Worm (Caenorhabditis elegans) whole organism, mixed stage, embryonic: ENCODE results near the gene F13H10.5.

Experiments
- M03D4.4 ChIP-seq: sonication (generic microtip); optimal IDR thresholded peaks from 2 replicates; lab custom pipeline; 2017; ENCODE audit warnings: mild to moderate bottlenecking, missing genetic modification characterization, missing compliant biosample characterization
- bed-3 ChIP-seq: fragments of 200-800 bp; sonication (Bioruptor generic); optimal IDR thresholded peaks from 3 replicates; lab custom pipeline; 2018; ENCODE audit warnings: mild to moderate bottlenecking, missing genetic modification characterization, moderate library complexity, missing compliant biosample characterization
- ceh-39 ChIP-seq: fragments of 150-350 bp; optimal IDR thresholded peaks from 2 replicates; lab custom pipeline; 2014; ENCODE audit warnings: missing biosample characterization, missing genetic modification characterization
- ceh-43 ChIP-seq: fragments of 200-800 bp; sonication (Bioruptor generic); optimal IDR thresholded peaks from 2 replicates; lab custom pipeline; 2018; ENCODE audit warnings: mild to moderate bottlenecking, missing genetic modification characterization, moderate library complexity, missing compliant biosample characterization
- ceh-83 ChIP-seq: fragments of 200-800 bp; sonication (Bioruptor generic); optimal IDR thresholded peaks from 2 replicates; lab custom pipeline; 2018; ENCODE audit warnings: mild to moderate bottlenecking, missing genetic modification characterization, missing compliant biosample characterization
- ces-1 ChIP-seq: fragments of 150-350 bp; optimal IDR thresholded peaks from 2 replicates; lab custom pipeline; 2014; ENCODE audit warnings: missing biosample characterization, missing genetic modification reagents, missing genetic modification characterization
- cnd-1 ChIP-seq: fragments of 200-800 bp; sonication (Bioruptor generic); optimal IDR thresholded peaks from 2 replicates; lab custom pipeline; 2018; ENCODE audit warnings: mild to moderate bottlenecking, missing genetic modification characterization, missing compliant biosample characterization
- drap-1 ChIP-seq: fragments of 200-800 bp; sonication (Bioruptor generic); optimal IDR thresholded peaks from 3 replicates; lab custom pipeline; 2018; ENCODE audit warnings: mild to moderate bottlenecking, missing genetic modification characterization, missing compliant biosample characterization
- elt-1 ChIP-seq: sonication (generic microtip); optimal IDR thresholded peaks from 2 replicates; lab custom pipeline; 2017; ENCODE audit warnings: missing genetic modification characterization, mild to moderate bottlenecking, missing compliant biosample characterization, antibody characterized with exemption, moderate library complexity, borderline replicate concordance; ENCODE audit not compliant: insufficient read depth
- elt-3 ChIP-seq: fragments of 150-350 bp; optimal IDR thresholded peaks from 2 replicates; lab custom pipeline; 2014; ENCODE audit warnings: missing biosample characterization, missing genetic modification characterization
- flh-1 ChIP-seq: fragments of 200-800 bp; sonication (Bioruptor generic); optimal IDR thresholded peaks from 2 replicates; lab custom pipeline; 2018; ENCODE audit warnings: mild to moderate bottlenecking, missing genetic modification characterization, moderate library complexity, missing compliant biosample characterization
- ham-2 ChIP-seq: fragments of 200-800 bp; sonication (Bioruptor generic); optimal IDR thresholded peaks from 2 replicates; lab custom pipeline; 2018; ENCODE audit warnings: mild to moderate bottlenecking, missing genetic modification characterization, missing compliant biosample characterization
- hlh-1 ChIP-seq: fragments of 150-350 bp; optimal IDR thresholded peaks from 2 replicates; lab custom pipeline; 2014; ENCODE audit warnings: missing biosample characterization, missing genetic modification reagents, missing genetic modification characterization
- lin-13 ChIP-seq: fragments of 150-350 bp; optimal IDR thresholded peaks from 2 replicates; lab custom pipeline; 2014; ENCODE audit warnings: missing biosample characterization, missing genetic modification characterization
- lin-32 ChIP-seq: fragments of 200-800 bp; sonication (Bioruptor generic); optimal IDR thresholded peaks from 2 replicates; lab custom pipeline; 2018; ENCODE audit warnings: mild to moderate bottlenecking, missing genetic modification characterization, missing compliant biosample characterization
- lsy-2 ChIP-seq: fragments of 150-350 bp; optimal IDR thresholded peaks from 2 replicates; lab custom pipeline; 2014; ENCODE audit warnings: missing biosample characterization, missing genetic modification characterization
- mab-5 ChIP-seq: fragments of 150-350 bp; optimal IDR thresholded peaks from 2 replicates; lab custom pipeline; 2014; ENCODE audit warnings: missing biosample characterization, missing genetic modification characterization
- mep-1 ChIP-seq: fragments of 150-350 bp; optimal IDR thresholded peaks from 2 replicates; lab custom pipeline; 2017; ENCODE audit warnings: missing biosample characterization, missing genetic modification reagents, missing genetic modification characterization, inconsistent platforms
- mls-2 ChIP-seq: sonication (generic microtip); optimal IDR thresholded peaks from 2 replicates; lab custom pipeline; 2016; ENCODE audit warnings: mild to moderate bottlenecking, missing genetic modification characterization, moderate library complexity, missing compliant biosample characterization
- nhr-12 ChIP-seq: fragments of 150-350 bp; optimal IDR thresholded peaks from 2 replicates; lab custom pipeline; 2014; ENCODE audit warnings: missing biosample characterization, missing genetic modification characterization
- nhr-28 ChIP-seq: fragments of 150-350 bp; optimal IDR thresholded peaks from 2 replicates; lab custom pipeline; 2014; ENCODE audit warnings: missing biosample characterization, missing genetic modification characterization
- nhr-76 ChIP-seq: sonication (generic microtip); optimal IDR thresholded peaks from 2 replicates; lab custom pipeline; 2017; ENCODE audit warnings: missing biosample characterization, missing genetic modification characterization
- pha-4 ChIP-seq: fragments of 150-350 bp; optimal IDR thresholded peaks from 2 replicates; lab custom pipeline; 2018; ENCODE audit warnings: missing biosample characterization, missing genetic modification reagents, missing genetic modification characterization
- sem-2 ChIP-seq: fragments of 200-800 bp; sonication (Bioruptor generic); optimal IDR thresholded peaks from 2 replicates; lab custom pipeline; 2018; ENCODE audit warnings: mild to moderate bottlenecking, missing genetic modification characterization, missing compliant biosample characterization
- snpc-4 ChIP-seq: fragments of 150-350 bp; optimal IDR thresholded peaks from 2 replicates; lab custom pipeline; 2014; ENCODE audit warnings: missing biosample characterization, missing genetic modification characterization
- sptf-1 ChIP-seq: sonication (generic microtip); optimal IDR thresholded peaks from 2 replicates; lab custom pipeline; 2017; ENCODE audit warnings: mild to moderate bottlenecking, missing genetic modification characterization, moderate library complexity, missing compliant biosample characterization
- unc-120 ChIP-seq: sonication (generic microtip); optimal IDR thresholded peaks from 2 replicates; lab custom pipeline; 2017; ENCODE audit warnings: missing genetic modification characterization, missing compliant biosample characterization; ENCODE audit not compliant: poor library complexity, severe bottlenecking
- unc-39 ChIP-seq: fragments of 150-350 bp; optimal IDR thresholded peaks from 2 replicates; lab custom pipeline; 2014; ENCODE audit warnings: missing biosample characterization, missing genetic modification characterization
- unc-62 ChIP-seq: fragments of 150-350 bp; optimal IDR thresholded peaks from 2 replicates; lab custom pipeline; 2014; ENCODE audit warnings: missing biosample characterization, missing genetic modification reagents, missing genetic modification characterization
- zip-8 ChIP-seq: fragments of 150-350 bp; optimal IDR thresholded peaks from 2 replicates; lab custom pipeline; 2014; ENCODE audit warnings: missing biosample characterization, missing genetic modification characterization
- ztf-11 ChIP-seq: fragments of 150-350 bp; optimal IDR thresholded peaks from 2 replicates; lab custom pipeline; 2014; ENCODE audit warnings: missing biosample characterization, missing genetic modification characterization

Gene F13H10.5

DNA sequence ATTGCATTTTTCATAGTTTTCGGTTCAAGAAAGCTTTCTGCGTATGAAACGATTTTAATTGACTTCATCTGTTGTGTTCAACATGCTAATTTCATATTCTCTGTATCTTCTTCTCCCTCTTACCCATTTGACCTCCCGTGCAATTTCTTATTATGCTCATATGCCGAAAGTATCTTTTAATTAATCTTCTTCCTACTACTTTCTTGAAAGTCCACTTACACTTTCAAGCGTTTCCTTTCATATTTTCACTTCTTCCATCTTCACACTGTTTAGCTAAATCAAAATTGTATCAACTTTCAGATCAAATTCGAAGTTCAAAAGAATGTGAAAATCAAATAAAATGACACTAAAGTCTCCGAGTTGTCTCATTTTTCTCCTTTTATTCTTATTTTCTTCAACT, at the start of gene F13H10.5:
TSS of gene F13H10.5 (plus strand) at position 301 of the 400 bp plus-strand sequence.
- TF ChIP-seq lsy-2: no peak

DNA sequence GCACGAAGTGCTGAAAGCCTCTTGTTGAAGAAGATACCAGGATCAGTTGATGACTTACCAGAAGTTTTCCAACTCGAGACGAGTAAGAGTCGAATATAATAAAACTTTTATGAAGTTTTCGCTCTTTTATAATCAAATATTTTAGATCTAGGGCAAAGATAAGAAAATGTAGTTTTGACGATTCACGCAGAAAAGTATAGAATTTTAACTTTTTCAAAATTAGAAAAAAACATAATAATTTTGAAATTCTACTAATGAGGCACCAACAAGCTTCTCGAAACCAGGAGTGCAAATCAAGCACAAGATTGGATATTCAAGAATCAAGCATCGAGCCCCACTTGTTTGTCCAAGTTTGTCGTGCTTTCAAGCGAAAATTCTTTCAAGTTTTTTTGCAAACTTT, 42.0 kb upstream of the F13H10.5 start, which contains the start of gene Y69E1A.1:
TSS of gene Y69E1A.1 (minus strand) at position 101 of the 400 bp plus-strand sequence.
- no peak for TF ChIP-seq mab-5
- TF ChIP-seq mls-2 (tag; lab: Kevin White, UChicago): no peak
- TF ChIP-seq ham-2 (GFP tag; lab: Kevin White, UChicago): no peak
- TF ChIP-seq mep-1 (tag; lab: Kevin White, UChicago): no peak
- TF ChIP-seq nhr-12: no peak
- no peak for TF ChIP-seq unc-39 (tag; lab: Kevin White, UChicago)
- TF ChIP-seq sptf-1 (tag; lab: Kevin White, UChicago): no peak
- TF ChIP-seq lsy-2: no peak
- TF ChIP-seq bed-3 (GFP tag; lab: Kevin White, UChicago): no peak
- TF ChIP-seq lin-13 (tag; lab: Kevin White, UChicago): no peak
- no peak for TF ChIP-seq ceh-43 (GFP tag; lab: Kevin White, UChicago)
- TF ChIP-seq hlh-1 (tag; lab: Kevin White, UChicago): no peak
- no peak for TF ChIP-seq ztf-11 (tag; lab: Kevin White, UChicago)
- TF ChIP-seq flh-1 (GFP tag; lab: Kevin White, UChicago): no peak
- TF ChIP-seq elt-1: no peak
- no peak for TF ChIP-seq lin-32 (GFP tag; lab: Kevin White, UChicago)
- TF ChIP-seq nhr-76 (tag; lab: Kevin White, UChicago): no peak
- no peak for TF ChIP-seq ces-1
- TF ChIP-seq pha-4: no peak
- TF ChIP-seq nhr-28 (tag; lab: Kevin White, UChicago): no peak

ce11 chrIV:10949510-10949909, 41.3 kb upstream of the F13H10.5 start, which contains the start of gene nsph-3.1:
Gene nsph-3.1 (plus strand): TSS chrIV:10949810.
- no peak for TF ChIP-seq flh-1 (GFP tag; lab: Kevin White, UChicago)
- no peak for TF ChIP-seq nhr-28 (tag; lab: Kevin White, UChicago)

ce11 chrIV:10950363-10951214, 40.2 kb upstream of the F13H10.5 start:
- TF ChIP-seq M03D4.4 (no peak), pha-4 (no peak), unc-120 (tag; lab: Kevin White, UChicago) (no peak), lin-13 (tag; lab: Kevin White, UChicago) (no peak), lin-32 (GFP tag; lab: Kevin White, UChicago) (no peak), hlh-1 (tag; lab: Kevin White, UChicago) (no peak), zip-8 (tag; lab: Kevin White, UChicago) (no peak), flh-1 (GFP tag; lab: Kevin White, UChicago) (no peak), ztf-11 (tag; lab: Kevin White, UChicago) (no peak), ham-2 (GFP tag; lab: Kevin White, UChicago) (no peak), unc-39 (tag; lab: Kevin White, UChicago) (no peak), mab-5 (no peak), ceh-83 (GFP tag; lab: Kevin White, UChicago) (no peak), drap-1 (no peak), nhr-12 (no peak), ces-1 (no peak), bed-3 (GFP tag; lab: Kevin White, UChicago) (no peak), mep-1 (tag; lab: Kevin White, UChicago) (no peak), snpc-4 (tag; lab: Kevin White, UChicago) (no peak), sem-2 (no peak)

DNA sequence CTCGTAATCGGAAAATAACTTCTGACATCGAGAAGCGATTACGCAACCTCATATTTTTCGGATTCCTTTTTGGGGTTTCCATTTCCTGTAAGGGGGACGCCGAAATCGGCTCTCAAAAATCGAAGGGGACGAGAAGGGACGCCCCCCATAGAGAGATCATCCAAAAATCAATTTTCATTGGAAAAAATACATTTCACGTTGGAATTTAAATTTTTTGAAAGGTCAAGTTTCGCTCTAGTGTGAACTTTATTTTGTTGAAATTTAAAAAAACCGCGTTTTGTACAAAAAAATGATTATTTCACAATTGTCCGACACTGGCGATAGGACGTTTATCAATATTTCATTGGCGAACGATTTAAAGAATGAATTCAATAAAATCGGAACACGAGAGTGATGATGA, 38.8 kb upstream of the F13H10.5 start, which contains the start of gene Y69E1A.3:
TSS of gene Y69E1A.3 (plus strand) at position 301 of the 400 bp plus-strand sequence.
- TF ChIP-seq mls-2 (tag; lab: Kevin White, UChicago) (no peak), elt-3 (tag; lab: Kevin White, UChicago) (no peak), elt-1 (no peak), unc-62 (GFP tag; lab: Kevin White, UChicago) (no peak), cnd-1 (tag; lab: Kevin White, UChicago) (no peak), nhr-28 (tag; lab: Kevin White, UChicago) (no peak), sptf-1 (tag; lab: Kevin White, UChicago) (no peak), sem-2 (no peak), pha-4 (no peak), zip-8 (tag; lab: Kevin White, UChicago) (no peak), ztf-11 (tag; lab: Kevin White, UChicago) (no peak), nhr-12 (no peak), ceh-39 (tag; lab: Kevin White, UChicago) (no peak), unc-39 (tag; lab: Kevin White, UChicago) (no peak), ceh-43 (GFP tag; lab: Kevin White, UChicago) (no peak)
